Worm (Caenorhabditis elegans) whole organism, early embryonic: ENCODE measurements around the gene dmd-7.

ENCODE experiments used
- B0310.2 ChIP-seq: sonication (generic microtip); optimal IDR thresholded peaks from 2 replicates; lab custom pipeline; 2016; ENCODE audit warnings: mild to moderate bottlenecking, missing genetic modification characterization, missing compliant biosample characterization
- F13C5.2 ChIP-seq: sonication (generic microtip); optimal IDR thresholded peaks from 2 replicates; lab custom pipeline; 2017; ENCODE audit warnings: mild to moderate bottlenecking, missing genetic modification characterization, inconsistent platforms, missing compliant biosample characterization
- aly-1 ChIP-seq: sonication (generic microtip); optimal IDR thresholded peaks from 2 replicates; lab custom pipeline; 2016; ENCODE audit warnings: missing genetic modification characterization, missing compliant biosample characterization
- ama-1 ChIP-seq: fragments of 150-350 bp; optimal IDR thresholded peaks from 2 replicates; lab custom pipeline; 2014
- ceh-13 ChIP-seq: fragments of 200-800 bp; sonication (Bioruptor generic); optimal IDR thresholded peaks from 2 replicates; lab custom pipeline; 2018; ENCODE audit warnings: mild to moderate bottlenecking, missing genetic modification characterization, missing compliant biosample characterization
- ceh-36 ChIP-seq: sonication (generic microtip); optimal IDR thresholded peaks from 2 replicates; lab custom pipeline; 2016; ENCODE audit warnings: missing genetic modification characterization, inconsistent platforms, missing compliant biosample characterization
- ets-7 ChIP-seq: sonication (generic microtip); optimal IDR thresholded peaks from 2 replicates; lab custom pipeline; 2016; ENCODE audit warnings: missing genotype, missing genetic modification characterization, missing compliant biosample characterization
- flt-1 ChIP-seq: fragments of 200-800 bp; sonication (Bioruptor generic); IDR thresholded peaks from 2 replicates; pipeline ENCODE4 v1.3.6; 2022; ENCODE audit warnings: missing genetic modification characterization, missing compliant biosample characterization
- hmbx-1 ChIP-seq: sonication (generic microtip); optimal IDR thresholded peaks from 2 replicates; lab custom pipeline; 2016; ENCODE audit warnings: mild to moderate bottlenecking, missing genetic modification characterization, missing compliant biosample characterization
- hmg-4 ChIP-seq: fragments of 200-800 bp; sonication (Bioruptor generic); optimal IDR thresholded peaks from 2 replicates; lab custom pipeline; 2018; ENCODE audit warnings: mild to moderate bottlenecking, missing genetic modification characterization, missing compliant biosample characterization
- hnd-1 ChIP-seq: sonication (generic microtip); optimal IDR thresholded peaks from 2 replicates; lab custom pipeline; 2016; ENCODE audit warnings: missing genetic modification characterization, missing compliant biosample characterization
- pes-1 ChIP-seq: fragments of 200-800 bp; sonication (Bioruptor generic); IDR thresholded peaks from 2 replicates; pipeline ENCODE4 v1.3.6; 2022; ENCODE audit warnings: missing genetic modification reagents, missing genetic modification characterization, missing compliant biosample characterization
- scrt-1 ChIP-seq: fragments of 200-800 bp; sonication (Bioruptor generic); IDR thresholded peaks from 2 replicates; pipeline ENCODE4 v1.3.6; 2022; ENCODE audit warnings: missing genetic modification characterization, missing compliant biosample characterization
- sea-1 ChIP-seq: fragments of 200-800 bp; sonication (Bioruptor generic); conservative IDR thresholded peaks from 2 replicates; pipeline ENCODE4 v1.3.6; 2022; ENCODE audit warnings: missing genetic modification characterization, missing compliant biosample characterization
- tbx-11 ChIP-seq: fragments of 200-800 bp; sonication (Bioruptor generic); IDR thresholded peaks from 2 replicates; pipeline ENCODE4 v1.3.6; 2022; ENCODE audit warnings: missing genetic modification characterization, missing compliant biosample characterization
- tbx-37 ChIP-seq: fragments of 200-800 bp; sonication (Bioruptor generic); conservative IDR thresholded peaks from 2 replicates; pipeline ENCODE4 v1.3.6; 2022; ENCODE audit warnings: missing genetic modification reagents, missing genetic modification characterization, missing compliant biosample characterization
- tra-4 ChIP-seq: sonication (generic microtip); optimal IDR thresholded peaks from 2 replicates; lab custom pipeline; 2017; ENCODE audit warnings: missing genetic modification characterization, missing compliant biosample characterization

The dmd-7 gene

DNA sequence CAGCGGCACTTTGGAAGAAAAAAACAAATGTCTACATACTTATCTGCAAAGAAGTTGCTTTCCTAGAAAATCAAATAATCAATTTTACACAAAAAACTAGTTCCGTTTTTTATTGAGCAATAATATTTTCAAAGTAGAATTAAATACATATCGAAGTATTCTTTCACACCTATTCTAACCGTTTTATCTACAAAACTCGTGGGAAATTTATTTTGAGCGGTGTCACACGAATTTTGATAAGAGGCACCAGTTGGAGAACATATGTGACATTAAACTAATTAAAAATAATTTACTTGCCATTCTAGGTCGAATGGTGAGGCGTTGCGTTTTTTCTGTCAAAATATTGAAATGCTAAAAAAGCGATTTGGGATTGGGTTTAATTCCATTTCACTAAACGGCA is 22.2 kb downstream of the dmd-7 start:
- TF ChIP-seq scrt-1 = no peak
- TF ChIP-seq ets-7 = no peak
- TF ChIP-seq pes-1 (GFP tag; lab: Robert Waterston, UW) = no peak
- no peak for TF ChIP-seq hmg-4 (GFP tag; lab: Kevin White, UChicago)
- TF ChIP-seq aly-1 = no peak
- TF ChIP-seq ceh-36 (tag; lab: Kevin White, UChicago) = no peak
- no peak for TF ChIP-seq B0310.2 (tag; lab: Kevin White, UChicago)
- TF ChIP-seq tbx-11 (GFP tag; lab: Robert Waterston, UW) = no peak
- no peak for TF ChIP-seq tbx-37 (GFP tag; lab: Robert Waterston, UW)
- TF ChIP-seq sea-1 (GFP tag; lab: Robert Waterston, UW) = no peak
- no peak for TF ChIP-seq ceh-13 (GFP tag; lab: Kevin White, UChicago)
- TF ChIP-seq hmbx-1 (tag; lab: Kevin White, UChicago) = no peak
- TF ChIP-seq hnd-1 (tag; lab: Kevin White, UChicago) = no peak
- no peak for TF ChIP-seq flt-1 (GFP tag; lab: Robert Waterston, UW)
- no peak for TF ChIP-seq ama-1
- TF ChIP-seq F13C5.2 (tag; lab: Kevin White, UChicago) = no peak
- TF ChIP-seq tra-4 (tag; lab: Kevin White, UChicago) = no peak

DNA sequence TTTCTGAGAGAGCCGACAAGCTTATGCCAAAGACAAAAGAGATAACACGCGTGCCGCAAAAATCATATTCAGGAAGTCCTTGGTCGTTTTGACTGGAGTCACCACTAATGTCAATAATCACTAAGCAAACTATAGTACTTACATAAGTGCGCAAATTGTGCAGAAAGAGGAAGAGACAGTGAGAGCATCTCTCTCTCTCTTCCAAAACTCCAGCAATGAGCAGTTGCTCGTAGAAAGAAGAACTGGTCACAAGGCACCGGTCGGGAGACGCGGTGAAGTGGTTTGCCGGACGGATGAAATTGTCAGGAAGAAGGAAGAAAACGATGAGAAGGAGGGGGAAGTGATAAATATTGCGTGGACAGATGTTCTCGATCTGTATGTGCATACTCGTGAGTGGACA is 23.4 kb downstream of the dmd-7 start:
- TF ChIP-seq sea-1 (GFP tag; lab: Robert Waterston, UW) (no peak), F13C5.2 (tag; lab: Kevin White, UChicago) (peak; percentile 4), scrt-1 (0 out of 2 replicates have a peak, but pooled peaks have one; percentile 15), tbx-37 (GFP tag; lab: Robert Waterston, UW) (no peak), hnd-1 (tag; lab: Kevin White, UChicago) (no peak), B0310.2 (tag; lab: Kevin White, UChicago) (no peak), ceh-13 (GFP tag; lab: Kevin White, UChicago) (no peak), ceh-36 (tag; lab: Kevin White, UChicago) (no peak), flt-1 (GFP tag; lab: Robert Waterston, UW) (no peak), tbx-11 (GFP tag; lab: Robert Waterston, UW) (no peak), aly-1 (peak; percentile 2), tra-4 (tag; lab: Kevin White, UChicago) (no peak), hmg-4 (GFP tag; lab: Kevin White, UChicago) (no peak), hmbx-1 (tag; lab: Kevin White, UChicago) (no peak)

DNA sequence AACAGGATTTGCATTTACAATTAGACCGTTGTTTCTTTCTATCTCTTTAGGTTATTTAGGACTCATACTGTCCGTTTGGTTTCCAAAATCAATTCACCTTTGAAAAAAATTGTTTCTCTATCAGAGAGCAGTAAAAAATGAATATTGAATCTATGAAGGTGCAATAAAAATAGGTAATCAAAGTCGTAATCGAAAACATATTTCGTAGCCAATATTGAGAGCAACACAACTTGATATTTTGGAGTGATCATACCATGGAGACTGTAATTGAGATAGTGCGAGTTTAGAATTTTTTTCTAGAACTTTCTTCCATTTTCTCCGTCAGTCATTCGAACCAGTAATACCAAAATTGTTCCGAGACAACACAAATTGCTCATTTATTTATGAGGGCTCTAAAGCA is 23.8 kb downstream of the dmd-7 start, which contains the start of gene F31F7.2:
F31F7.2 (plus strand) TSS at position 301 of the 400 bp plus-strand sequence.
- no peak for TF ChIP-seq hnd-1 (tag; lab: Kevin White, UChicago)
- no peak for TF ChIP-seq hmg-4 (GFP tag; lab: Kevin White, UChicago)
- no peak for TF ChIP-seq tbx-11 (GFP tag; lab: Robert Waterston, UW)

DNA sequence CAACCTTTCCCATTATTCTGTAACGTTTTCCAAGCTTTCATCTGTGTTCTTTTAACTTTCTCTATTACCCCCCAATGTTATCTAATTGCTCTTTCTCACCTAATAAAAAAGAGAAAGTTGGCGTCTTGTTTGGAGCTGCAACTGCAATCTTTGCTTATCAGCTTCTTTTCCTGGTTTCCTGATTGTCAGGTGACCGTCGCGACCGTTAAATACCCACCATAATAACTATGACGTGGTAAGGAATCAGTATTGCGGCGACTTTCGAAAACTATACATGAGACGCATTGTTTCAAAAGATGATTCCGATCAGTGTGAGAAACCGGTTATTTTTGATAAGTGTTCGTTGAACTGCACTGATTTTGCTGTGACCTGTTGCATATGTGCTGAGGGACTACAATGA is 28.5 kb downstream of the dmd-7 start:
- TF ChIP-seq aly-1 (no peak), B0310.2 (tag; lab: Kevin White, UChicago) (no peak), scrt-1 (no peak), sea-1 (GFP tag; lab: Robert Waterston, UW) (no peak), ceh-13 (GFP tag; lab: Kevin White, UChicago) (no peak)

DNA sequence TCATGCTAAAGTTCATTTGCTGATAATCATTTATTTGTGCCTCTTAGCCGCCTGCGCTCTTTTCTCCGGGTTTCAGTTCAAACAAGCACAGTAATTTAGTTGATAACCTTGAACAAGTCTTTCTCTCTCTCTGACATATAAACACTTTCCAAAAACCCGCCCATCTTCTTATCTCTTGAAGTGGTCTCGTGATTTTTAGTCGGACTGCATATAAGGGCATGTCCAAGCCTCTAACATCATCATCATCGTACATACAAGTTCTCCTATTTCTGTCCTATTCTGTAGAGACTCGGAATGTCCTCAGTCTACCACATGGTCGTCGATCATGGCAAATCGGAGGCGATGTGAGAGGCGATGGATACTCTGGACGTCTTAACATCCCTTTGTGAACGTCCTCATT is 29.5 kb downstream of the dmd-7 start, which contains the start of gene F31F7.1:
F31F7.1 (plus strand) TSS at position 235 of the 400 bp plus-strand sequence.
- TF ChIP-seq F13C5.2 (tag; lab: Kevin White, UChicago) (no peak), tbx-37 (GFP tag; lab: Robert Waterston, UW) (no peak), tra-4 (tag; lab: Kevin White, UChicago) (no peak), ets-7 (no peak), hmbx-1 (tag; lab: Kevin White, UChicago) (no peak), aly-1 (no peak), tbx-11 (GFP tag; lab: Robert Waterston, UW) (no peak), scrt-1 (no peak), B0310.2 (tag; lab: Kevin White, UChicago) (no peak), ama-1 (no peak), ceh-13 (GFP tag; lab: Kevin White, UChicago) (no peak), hmg-4 (GFP tag; lab: Kevin White, UChicago) (no peak), sea-1 (GFP tag; lab: Robert Waterston, UW) (no peak), flt-1 (GFP tag; lab: Robert Waterston, UW) (no peak), hnd-1 (tag; lab: Kevin White, UChicago) (no peak), ceh-36 (tag; lab: Kevin White, UChicago) (no peak), pes-1 (GFP tag; lab: Robert Waterston, UW) (no peak)

DNA sequence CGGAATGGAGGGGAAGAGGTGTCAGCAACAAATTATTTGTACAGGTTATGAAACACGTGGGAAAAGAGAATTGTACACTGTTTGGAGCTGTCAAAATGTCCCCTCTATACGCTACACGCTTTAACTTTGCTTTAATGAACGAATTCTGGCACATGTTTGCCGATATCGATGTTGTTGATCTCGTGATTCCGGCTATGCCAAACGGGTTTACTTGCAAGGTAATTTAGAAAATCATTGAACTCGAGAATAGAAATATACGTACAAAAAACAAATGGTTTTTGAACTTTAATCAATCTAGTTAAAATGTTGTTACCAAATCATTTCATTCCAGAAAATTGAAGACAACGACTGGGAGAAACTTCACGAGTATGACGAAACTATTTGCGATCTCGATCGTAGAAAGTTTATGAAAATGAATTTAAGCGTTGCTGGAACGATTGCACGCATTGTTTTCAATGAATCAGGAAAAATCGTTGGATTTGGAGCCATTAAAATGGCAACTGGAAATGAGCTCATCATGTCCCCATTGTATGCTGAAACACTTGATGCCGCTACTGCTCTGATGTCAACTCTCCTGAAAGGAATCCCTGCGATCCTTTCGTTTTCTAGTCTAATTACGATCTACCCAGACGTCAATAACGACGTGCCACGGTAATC is 30.6 kb downstream of the dmd-7 start:
- TF ChIP-seq F13C5.2 (tag; lab: Kevin White, UChicago) = no peak
- TF ChIP-seq aly-1 = no peak
- TF ChIP-seq pes-1 (GFP tag; lab: Robert Waterston, UW) = no peak
- no peak for TF ChIP-seq tbx-11 (GFP tag; lab: Robert Waterston, UW)
- TF ChIP-seq flt-1 (GFP tag; lab: Robert Waterston, UW) = no peak
- no peak for TF ChIP-seq ama-1
- no peak for TF ChIP-seq ceh-36 (tag; lab: Kevin White, UChicago)
- TF ChIP-seq tra-4 (tag; lab: Kevin White, UChicago) = no peak
- TF ChIP-seq sea-1 (GFP tag; lab: Robert Waterston, UW) = no peak
